Worm (Caenorhabditis elegans): ENCODE data around the gene zipt-2.2.

The zipt-2.2 gene

ce11 chrIV:4235315-4236024 lies at the start of gene zipt-2.2, which contains the start of gene dpy-13:
Gene zipt-2.2 (minus strand): TSS chrIV:4235365.
Gene dpy-13 (plus strand): TSS chrIV:4235614.
- no peak for TF ChIP-seq zag-1 (tag; optimal IDR thresholded peaks at IDR 0.05)
- no peak for TF ChIP-seq pax-3 (tag; optimal IDR thresholded peaks at IDR 0.05)
- no peak for TF ChIP-seq egl-13 (tag; optimal IDR thresholded peaks at IDR 0.05)
- no peak for TF ChIP-seq hlh-17 (GFP tag; optimal IDR thresholded peaks at IDR 0.05; ENCODE audit: borderline replicate concordance)
- no peak for TF ChIP-seq hlh-4 (tag; optimal IDR thresholded peaks at IDR 0.05)
- no peak for TF ChIP-seq lsy-2 (tag; optimal IDR thresholded peaks at IDR 0.05)
- no peak for TF ChIP-seq alr-1 (tag; optimal IDR thresholded peaks at IDR 0.05; ENCODE audit: borderline replicate concordance)
- no peak for TF ChIP-seq blmp-1 (tag; optimal IDR thresholded peaks at IDR 0.05)
- no peak for TF ChIP-seq isw-1 (GFP tag; IDR thresholded peaks at IDR 0.05)
- TF ChIP-seq nhr-77 (tag; optimal IDR thresholded peaks at IDR 0.05), result no peak
- TF ChIP-seq aly-2 (tag; optimal IDR thresholded peaks at IDR 0.05), result no peak
- TF ChIP-seq fkh-4 (tag; optimal IDR thresholded peaks at IDR 0.05; ENCODE audit: borderline replicate concordance), result no peak
- no peak for TF ChIP-seq snu-23 (GFP tag; optimal IDR thresholded peaks at IDR 0.05)
- no peak for TF ChIP-seq rnt-1 (tag; optimal IDR thresholded peaks at IDR 0.05)
- no peak for TF ChIP-seq grh-1 (GFP tag; IDR thresholded peaks at IDR 0.05)
- TF ChIP-seq tlp-1 (tag; optimal IDR thresholded peaks at IDR 0.05), result no peak
- TF ChIP-seq pqm-1 (tag; optimal IDR thresholded peaks at IDR 0.05), result no peak
- no peak for TF ChIP-seq nhr-47 (tag; optimal IDR thresholded peaks at IDR 0.05)
- TF ChIP-seq nhr-76 (tag; optimal IDR thresholded peaks at IDR 0.05), result no peak
- no peak for TF ChIP-seq efl-1 (optimal IDR thresholded peaks at IDR 0.05)
- no peak for TF ChIP-seq efl-1 (GFP tag; optimal IDR thresholded peaks at IDR 0.05 in 1 of 2)

DNA sequence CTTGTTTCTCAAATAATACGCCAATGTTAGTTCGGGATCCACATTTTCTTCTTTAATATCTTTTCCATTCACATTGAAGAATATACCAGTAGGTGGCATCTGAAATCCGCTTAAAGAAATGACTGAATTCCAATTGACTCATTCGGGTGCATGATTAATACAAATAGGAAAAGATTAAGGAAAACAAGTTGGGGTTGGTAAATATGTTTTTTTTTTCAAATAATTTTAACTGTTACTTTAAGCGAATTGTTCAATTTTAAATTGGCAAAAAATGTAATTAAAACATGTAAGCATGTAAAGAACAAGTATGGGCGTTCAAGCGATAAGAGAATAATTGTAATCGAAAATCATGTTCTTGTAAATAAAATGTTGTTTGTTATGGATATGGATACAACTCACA lies 48.9 kb upstream of the zipt-2.2 start, which contains the start of gene F15E6.6:
F15E6.6 (minus strand) TSS at position 101 of the 400 bp plus-strand sequence.
- no peak for TF ChIP-seq elt-2 (tag; optimal IDR thresholded peaks at IDR 0.05)
- TF ChIP-seq lin-35 (GFP tag; optimal IDR thresholded peaks at IDR 0.05), result no peak
- no peak for TF ChIP-seq nhr-84 (tag; optimal IDR thresholded peaks at IDR 0.05)
- TF ChIP-seq pax-3 (tag; optimal IDR thresholded peaks at IDR 0.05), result no peak
- no peak for TF ChIP-seq snu-23 (GFP tag; optimal IDR thresholded peaks at IDR 0.05)
- TF ChIP-seq F16B12.6 (tag; optimal IDR thresholded peaks at IDR 0.05), result no peak
- TF ChIP-seq sup-37 (GFP tag; optimal IDR thresholded peaks at IDR 0.05), result no peak
- TF ChIP-seq nhr-12 (tag; optimal IDR thresholded peaks at IDR 0.05), result no peak
- no peak for TF ChIP-seq ceh-82 (tag; optimal IDR thresholded peaks at IDR 0.05)
- no peak for TF ChIP-seq ceh-8 (GFP tag; optimal IDR thresholded peaks at IDR 0.05)
- TF ChIP-seq lsy-2 (tag; optimal IDR thresholded peaks at IDR 0.05), result no peak
- TF ChIP-seq Y116A8C.19 (tag; optimal IDR thresholded peaks at IDR 0.05; ENCODE audit: borderline replicate concordance), result no peak
- no peak for TF ChIP-seq ztf-4 (tag; optimal IDR thresholded peaks at IDR 0.05)
- TF ChIP-seq nhr-77 (tag; optimal IDR thresholded peaks at IDR 0.05), result no peak
- no peak for TF ChIP-seq nhr-85 (tag)
- no peak for TF ChIP-seq ces-1 (GFP tag; optimal IDR thresholded peaks at IDR 0.05)
- TF ChIP-seq egl-27 (tag; optimal IDR thresholded peaks at IDR 0.05), result no peak
- TF ChIP-seq isw-1 (GFP tag; IDR thresholded peaks at IDR 0.05), result no peak

ce11 chrIV:4277694-4278093 lies 42.5 kb upstream of the zipt-2.2 start, which contains the start of gene nhr-78:
Gene nhr-78 (minus strand): TSS chrIV:4277875.
- peak; percentile 29 for TF ChIP-seq dsc-1 (tag; optimal IDR thresholded peaks at IDR 0.05)
- TF ChIP-seq F16B12.6 (tag; optimal IDR thresholded peaks at IDR 0.05), result peak; percentile 19
- TF ChIP-seq mef-2 (tag; optimal IDR thresholded peaks at IDR 0.05), result no peak
- TF ChIP-seq unc-98 (GFP tag; IDR thresholded peaks at IDR 0.05), result no peak
- no peak for TF ChIP-seq sox-4 (tag; optimal IDR thresholded peaks at IDR 0.05)
- no peak for TF ChIP-seq mab-9 (GFP tag; IDR thresholded peaks at IDR 0.05)
- TF ChIP-seq rnt-1 (tag; optimal IDR thresholded peaks at IDR 0.05), result peak; percentile 67
- no peak for TF ChIP-seq tbx-2 (tag; optimal IDR thresholded peaks at IDR 0.05)
- TF ChIP-seq egl-27 (tag; optimal IDR thresholded peaks at IDR 0.05), result no peak
- TF ChIP-seq xbp-1 (tag; optimal IDR thresholded peaks at IDR 0.05), result peak; percentile 27
- peak; percentile 8 for TF ChIP-seq blmp-1 (tag; optimal IDR thresholded peaks at IDR 0.05)
- no peak for TF ChIP-seq tlp-1 (tag; optimal IDR thresholded peaks at IDR 0.05)
- peak; percentile 52 for TF ChIP-seq nhr-20 (tag; optimal IDR thresholded peaks at IDR 0.05)
- no peak for TF ChIP-seq nhr-47 (tag; optimal IDR thresholded peaks at IDR 0.05)
- peak; percentile 18 to 23 for TF ChIP-seq lin-35 (GFP tag; optimal IDR thresholded peaks at IDR 0.05)
- peak; percentile 44 for TF ChIP-seq swsn-7 (tag; optimal IDR thresholded peaks at IDR 0.05)
- no peak for TF ChIP-seq lin-15B (tag; optimal IDR thresholded peaks at IDR 0.05)
- no peak for TF ChIP-seq unc-130 (tag; optimal IDR thresholded peaks at IDR 0.05)
- peak in 2 of 3 experiments; percentile 20 to 21 for TF ChIP-seq ceh-82 (tag; optimal IDR thresholded peaks at IDR 0.05)
- TF ChIP-seq nhr-19 (GFP tag; conservative IDR thresholded peaks at IDR 0.05), result 0 out of 2 replicates have a peak, but pooled peaks have one; percentile 21
- TF ChIP-seq fos-1 (tag; optimal IDR thresholded peaks at IDR 0.05), result no peak
- peak; percentile 45 to 50 for TF ChIP-seq efl-1 (optimal IDR thresholded peaks at IDR 0.05)
- TF ChIP-seq efl-1 (GFP tag; optimal IDR thresholded peaks at IDR 0.05 in 1 of 2), result peak; percentile 33 to 93
- no peak for TF ChIP-seq mep-1 (tag; optimal IDR thresholded peaks at IDR 0.05)
- no peak for TF ChIP-seq zag-1 (tag; optimal IDR thresholded peaks at IDR 0.05)
- TF ChIP-seq nhr-85 (tag), result peak; percentile 74
